Fruit fly (Drosophila melanogaster) Kc167 (cell line): ENCODE data around the gene plh.

Experiments used
- Myc ChIP-seq: fragments of >200 bp; optimal IDR thresholded peaks from 2 replicates; lab custom pipeline; 2017; ENCODE audit warnings: missing external identifiers
- Sin3A ChIP-seq: fragments of >200 bp; optimal IDR thresholded peaks from 2 replicates; lab custom pipeline; 2018; ENCODE audit warnings: missing external identifiers
- h ChIP-seq: fragments of >200 bp; optimal IDR thresholded peaks from 3 replicates; lab custom pipeline; 2018; ENCODE audit warnings: missing external identifiers
- insv ChIP-seq: fragments of >200 bp; optimal IDR thresholded peaks from 3 replicates; lab custom pipeline; 2018; ENCODE audit warnings: missing external identifiers
- psq ChIP-seq: fragments of >200 bp; optimal IDR thresholded peaks from 2 replicates; lab custom pipeline; 2017; ENCODE audit warnings: missing external identifiers
- ttk ChIP-seq: sonication (Bioruptor generic); optimal IDR thresholded peaks from 2 replicates; lab custom pipeline; 2017; ENCODE audit warnings: missing external identifiers

The plh gene

DNA sequence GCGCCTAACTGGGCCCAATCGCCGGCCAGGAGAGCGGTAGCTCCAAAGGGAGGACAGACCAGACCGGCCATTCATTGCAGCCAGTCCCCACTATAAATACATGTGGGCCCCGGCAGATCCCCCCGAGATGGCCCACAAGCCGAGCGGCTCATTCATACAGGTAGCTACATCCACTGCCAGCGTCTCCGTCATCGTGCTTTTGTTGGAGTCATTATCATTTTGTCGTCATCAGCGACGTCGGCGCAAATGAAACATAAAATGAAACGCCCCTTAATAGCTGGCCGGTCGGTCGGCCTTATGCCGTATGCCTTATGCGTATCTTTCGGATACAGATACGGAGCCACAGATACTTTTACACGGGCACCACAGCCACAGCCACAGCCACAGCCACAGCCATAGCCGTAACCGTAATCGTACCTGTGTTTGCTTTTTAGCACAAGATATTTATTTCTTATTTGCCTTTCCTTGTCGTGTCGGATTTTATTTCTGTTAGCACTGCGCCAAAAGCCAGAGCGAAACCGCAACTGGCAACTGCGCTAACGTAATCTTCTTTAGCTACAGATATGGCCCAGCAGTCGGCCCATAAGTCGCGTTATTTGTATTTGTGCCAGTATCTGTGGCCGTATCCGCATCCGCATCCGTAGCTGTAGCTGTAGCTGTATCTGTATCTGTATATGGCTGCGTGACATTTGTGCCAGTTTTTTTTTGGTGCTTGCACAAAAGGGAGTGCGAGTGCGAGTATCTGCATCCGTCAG lies 32.3 kb upstream of the plh start:
- TF ChIP-seq Sin3A (no peak), h (no peak), ttk (lab: Kevin White, UChicago) (no peak), insv (lab: Kevin White, UChicago) (no peak), psq (no peak), Myc (no peak)

DNA sequence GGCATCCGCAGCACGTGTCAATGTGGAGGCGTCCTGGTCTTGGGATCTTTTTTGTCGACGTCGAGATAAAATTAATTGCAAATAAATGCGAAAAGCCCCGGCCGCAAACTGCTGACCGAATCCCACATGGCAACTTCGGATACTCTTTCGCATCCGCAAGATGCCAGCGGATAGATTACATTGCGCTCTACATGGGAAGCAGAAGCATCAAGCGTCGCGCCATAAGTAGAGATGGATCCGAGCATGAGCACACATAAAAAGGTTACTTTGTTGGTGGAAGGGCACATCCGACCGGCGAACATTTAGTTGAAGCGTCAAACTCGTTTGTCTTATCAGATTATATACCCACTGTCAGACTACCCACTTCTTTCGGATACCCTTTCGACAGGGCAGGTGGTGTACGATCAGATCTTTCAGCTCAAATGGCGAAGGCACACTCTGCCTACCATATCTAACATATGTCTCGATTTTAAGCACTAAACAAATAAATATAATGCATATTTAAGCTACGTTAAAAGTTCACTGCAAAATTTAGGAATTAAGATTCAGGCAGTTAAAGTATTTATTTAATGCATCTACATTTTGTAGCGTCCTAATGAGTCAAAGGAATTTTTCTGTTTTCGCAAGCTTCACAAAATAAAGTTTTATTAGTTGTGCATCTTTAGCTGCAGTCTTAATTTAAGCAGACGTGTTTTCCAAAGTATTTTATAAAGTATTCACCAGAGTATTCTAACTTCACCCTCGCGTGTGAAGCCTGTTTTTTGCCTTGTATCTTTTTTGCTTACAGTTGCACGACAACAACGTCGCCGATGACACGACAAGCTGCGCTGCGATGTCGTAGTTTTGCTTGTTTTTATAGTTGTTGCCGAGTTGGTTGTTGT lies 31.5 kb upstream of the plh start:
- TF ChIP-seq Myc, result no peak
- TF ChIP-seq h, result no peak

DNA sequence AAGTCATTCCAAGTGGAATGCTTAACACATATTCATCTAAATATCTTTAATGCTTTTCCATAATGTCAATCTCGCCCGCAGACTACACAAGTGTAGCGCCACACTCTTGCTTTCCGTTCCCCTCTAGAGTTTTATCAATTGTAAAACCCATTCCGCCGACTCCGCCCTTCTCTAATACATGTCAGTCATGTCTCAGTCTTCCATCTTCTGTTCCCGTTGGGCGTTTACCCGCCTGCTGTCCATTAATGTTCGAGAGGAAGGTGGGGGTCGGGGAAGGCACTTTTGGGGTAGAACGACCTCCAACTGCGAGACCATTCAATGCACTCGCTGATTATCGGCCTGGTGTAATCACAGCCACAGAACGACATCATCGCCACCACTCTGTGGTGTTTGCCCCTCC lies 30.6 kb upstream of the plh start:
- TF ChIP-seq psq (no peak), h (no peak), ttk (lab: Kevin White, UChicago) (no peak), Sin3A (no peak), insv (lab: Kevin White, UChicago) (no peak), Myc (no peak)

DNA sequence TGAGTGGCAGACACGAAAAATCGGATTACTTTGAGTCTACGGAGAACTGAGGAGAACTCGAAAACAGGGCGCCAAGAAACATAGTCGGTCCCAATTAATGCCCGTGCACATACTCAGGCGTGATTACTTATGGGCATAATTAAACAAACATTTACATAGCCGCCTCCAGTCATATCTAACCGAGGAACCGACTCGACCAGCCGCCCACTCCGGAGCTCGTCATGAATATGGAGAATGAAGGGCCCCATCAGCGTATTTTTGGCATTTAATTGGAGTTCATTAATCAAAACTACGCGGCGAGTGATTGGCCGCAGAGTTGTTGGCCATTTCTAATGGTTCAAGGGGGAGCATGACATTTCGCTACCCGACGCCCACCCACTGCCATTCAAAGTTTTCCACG lies 29.5 kb upstream of the plh start:
- TF ChIP-seq h (no peak), ttk (lab: Kevin White, UChicago) (no peak), psq (no peak), insv (lab: Kevin White, UChicago) (no peak), Myc (no peak), Sin3A (no peak)

DNA sequence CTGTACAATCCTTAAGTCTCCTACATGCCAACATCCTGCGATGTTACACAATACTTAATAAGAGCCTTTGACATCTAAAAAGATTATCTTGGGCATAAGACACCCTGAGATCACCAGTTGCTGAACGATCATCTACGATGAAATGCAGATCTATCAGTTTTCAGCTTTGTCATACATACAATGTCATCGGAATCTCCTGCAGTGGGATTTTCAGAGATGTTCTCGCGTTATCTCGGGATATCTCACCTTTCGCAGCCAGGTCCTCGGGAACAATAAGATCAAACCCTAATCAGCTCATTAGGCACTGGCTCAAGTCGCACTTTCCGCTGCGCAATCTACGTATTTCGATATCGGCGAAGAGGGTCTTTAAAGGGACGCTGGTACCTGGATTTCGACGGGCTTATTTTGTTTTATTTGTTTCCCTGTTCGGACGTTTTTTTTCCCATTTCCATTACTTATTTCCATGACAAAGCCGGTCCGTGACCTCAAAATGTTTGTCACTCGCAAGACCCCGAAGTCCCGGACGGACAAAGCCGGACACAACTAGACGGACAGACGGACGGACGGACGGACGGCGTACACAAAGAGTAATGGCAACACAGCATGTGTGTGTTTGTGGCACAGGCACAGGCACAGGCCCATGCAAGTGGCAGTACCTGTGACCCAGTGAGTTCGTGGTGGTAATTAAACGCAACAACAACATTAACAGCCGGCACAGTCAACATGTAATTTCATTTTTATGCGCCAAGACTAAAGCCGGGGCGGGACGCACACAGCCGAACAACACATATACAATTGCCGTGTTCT lies 28.0 kb upstream of the plh start:
- TF ChIP-seq Myc, result no peak

DNA sequence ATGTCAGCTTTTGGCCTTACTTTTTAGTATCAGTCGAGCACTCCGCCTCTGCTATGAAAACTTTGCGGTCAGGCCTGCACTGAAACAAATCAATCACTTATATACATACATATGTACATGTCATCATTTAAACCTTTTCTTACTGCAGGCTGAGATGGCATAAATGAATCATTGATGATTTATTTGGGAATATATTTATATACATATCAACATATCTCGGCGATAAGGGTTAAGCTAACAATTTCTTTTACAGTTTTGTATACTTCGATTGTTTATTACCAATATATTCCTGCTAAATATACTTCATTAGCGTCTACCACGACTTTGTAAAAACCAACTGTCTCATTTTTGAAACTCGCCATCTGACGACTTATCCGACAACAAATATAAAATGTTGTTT lies 26.7 kb upstream of the plh start:
- TF ChIP-seq insv (lab: Kevin White, UChicago), result no peak
- no peak for TF ChIP-seq h
- TF ChIP-seq Myc, result no peak
- TF ChIP-seq psq, result no peak
- no peak for TF ChIP-seq ttk (lab: Kevin White, UChicago)
- no peak for TF ChIP-seq Sin3A

DNA sequence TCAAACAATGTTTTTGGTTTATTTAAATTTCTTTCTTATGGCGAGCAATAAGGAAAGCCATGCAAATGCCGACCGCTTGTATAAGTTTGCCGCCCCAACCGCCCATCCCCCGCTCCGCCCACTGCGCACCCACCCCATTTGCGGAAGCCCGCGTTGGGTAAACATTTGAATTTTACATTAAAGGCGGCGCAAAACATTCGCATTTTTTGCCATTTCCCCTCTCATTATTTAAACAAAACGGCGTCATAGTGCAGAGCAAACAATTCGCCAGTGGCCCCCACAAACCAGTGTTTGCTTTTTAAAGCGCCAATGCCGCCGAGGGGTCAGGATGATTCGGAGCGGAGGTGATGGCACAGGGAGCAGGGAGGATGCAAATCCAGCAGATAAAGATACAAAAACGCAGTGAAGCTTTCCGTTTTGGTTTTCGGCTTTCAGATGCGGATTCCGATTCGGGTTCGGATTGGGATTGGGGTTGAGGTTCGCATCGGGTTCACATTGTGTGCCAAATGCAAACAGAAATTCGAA lies 24.6 kb upstream of the plh start:
- TF ChIP-seq psq (no peak), Sin3A (no peak), ttk (lab: Kevin White, UChicago) (no peak), insv (lab: Kevin White, UChicago) (no peak), h (no peak), Myc (no peak)

DNA sequence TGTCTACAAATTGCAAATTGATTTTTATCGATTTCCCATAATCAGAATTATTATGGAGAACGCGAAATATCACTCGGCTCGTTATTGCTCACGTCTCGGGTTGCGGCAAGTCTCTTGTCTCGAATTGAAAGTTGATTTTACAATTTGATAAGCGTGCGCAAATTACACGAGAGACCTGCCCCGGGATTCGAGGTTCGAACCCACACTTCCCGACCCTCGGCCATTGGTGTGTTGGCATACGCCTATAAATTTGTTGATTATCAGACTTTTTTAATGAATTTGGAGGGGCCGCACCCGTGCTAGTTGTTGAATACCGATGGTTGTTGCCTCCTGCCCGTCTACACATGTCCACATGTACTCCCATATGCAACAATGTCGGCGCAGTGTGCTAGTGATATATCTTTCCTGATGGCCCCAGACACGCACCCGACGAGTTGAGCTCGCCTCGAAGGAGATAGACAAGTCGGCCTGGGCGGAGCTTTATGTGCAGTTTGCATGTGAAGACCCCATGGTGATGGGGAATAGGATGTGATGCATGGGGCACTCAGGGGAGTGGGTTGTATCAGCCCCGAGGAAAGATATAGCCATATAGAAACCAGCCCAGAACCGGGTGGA lies 22.4 kb upstream of the plh start:
- TF ChIP-seq h (no peak), psq (no peak), insv (lab: Kevin White, UChicago) (no peak), Myc (no peak), ttk (lab: Kevin White, UChicago) (no peak), Sin3A (no peak)

DNA sequence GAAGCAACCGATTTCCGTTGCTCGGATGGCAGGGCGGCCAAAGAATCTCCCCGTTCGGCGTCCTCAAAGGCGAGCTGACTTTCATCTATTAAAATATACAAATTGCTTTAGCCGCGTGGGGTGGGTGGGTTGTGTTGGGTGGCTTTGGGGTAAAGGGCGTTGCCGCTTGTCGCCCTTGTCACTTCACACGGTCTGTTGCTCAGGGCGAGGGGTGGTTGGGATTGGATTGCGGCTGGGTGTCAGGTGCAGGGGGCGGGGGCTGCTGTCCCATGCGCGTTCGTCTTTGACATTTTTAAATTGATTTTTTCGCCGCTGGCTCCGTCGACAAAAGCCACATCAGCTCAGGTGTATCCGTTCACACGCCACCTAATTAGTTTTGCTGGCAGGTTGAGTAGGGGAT lies 21.5 kb upstream of the plh start:
- TF ChIP-seq Sin3A (no peak), psq (no peak), insv (lab: Kevin White, UChicago) (no peak), Myc (no peak), ttk (lab: Kevin White, UChicago) (no peak)

DNA sequence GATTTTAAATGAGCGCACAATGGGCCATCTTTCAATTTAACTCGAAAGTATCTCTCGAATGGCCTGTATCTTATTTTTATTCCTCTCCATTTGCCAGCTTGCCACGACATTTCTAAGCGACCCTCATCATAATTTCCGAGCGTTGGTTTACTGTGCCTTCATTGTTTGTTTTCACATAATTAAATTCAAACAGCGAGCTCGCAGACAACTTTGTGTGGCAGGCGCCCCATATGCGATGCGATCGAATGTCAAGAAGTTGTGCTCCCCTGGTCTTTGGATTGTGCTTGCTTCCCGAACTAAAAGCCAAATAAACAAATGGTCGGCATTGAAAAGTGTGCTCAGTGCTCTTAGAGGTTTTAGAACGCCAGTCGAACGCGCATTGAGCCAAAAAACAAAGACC lies 21.1 kb upstream of the plh start:
- TF ChIP-seq h (no peak), Myc (no peak), ttk (lab: Kevin White, UChicago) (no peak), insv (lab: Kevin White, UChicago) (no peak), psq (no peak), Sin3A (no peak)

DNA sequence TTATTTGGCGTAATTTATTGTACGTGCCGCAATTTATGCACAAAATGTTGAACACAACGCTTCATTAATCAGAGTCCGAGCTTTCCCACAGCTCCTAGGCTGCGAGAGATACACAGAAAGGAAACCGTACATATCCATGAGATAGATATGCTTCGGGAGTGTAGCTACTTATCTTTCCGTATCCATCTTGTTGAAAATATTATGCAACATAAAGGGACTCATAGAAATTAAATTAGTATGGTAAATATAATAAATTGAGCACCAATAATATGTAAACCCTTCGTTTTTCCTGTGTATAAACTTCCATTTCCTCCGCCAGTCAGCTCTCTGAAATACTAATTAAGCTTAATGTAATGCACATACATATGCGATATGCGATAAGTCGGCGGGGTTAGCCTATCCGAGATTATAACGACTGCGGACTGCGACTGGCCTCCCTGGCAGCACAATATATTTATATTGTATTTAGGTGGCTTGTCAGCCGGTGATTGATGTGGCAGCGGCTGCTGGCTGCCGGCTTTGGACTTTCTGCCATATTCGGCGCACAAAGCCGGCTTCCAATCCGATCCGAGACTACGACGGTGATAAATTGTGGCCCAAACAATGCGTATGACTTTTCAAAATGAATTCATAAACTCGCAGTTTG lies 20.0 kb upstream of the plh start:
- no peak for TF ChIP-seq psq
- no peak for TF ChIP-seq insv (lab: Kevin White, UChicago)
- no peak for TF ChIP-seq Myc
- TF ChIP-seq Sin3A, result no peak
- no peak for TF ChIP-seq ttk (lab: Kevin White, UChicago)
- TF ChIP-seq h, result no peak

DNA sequence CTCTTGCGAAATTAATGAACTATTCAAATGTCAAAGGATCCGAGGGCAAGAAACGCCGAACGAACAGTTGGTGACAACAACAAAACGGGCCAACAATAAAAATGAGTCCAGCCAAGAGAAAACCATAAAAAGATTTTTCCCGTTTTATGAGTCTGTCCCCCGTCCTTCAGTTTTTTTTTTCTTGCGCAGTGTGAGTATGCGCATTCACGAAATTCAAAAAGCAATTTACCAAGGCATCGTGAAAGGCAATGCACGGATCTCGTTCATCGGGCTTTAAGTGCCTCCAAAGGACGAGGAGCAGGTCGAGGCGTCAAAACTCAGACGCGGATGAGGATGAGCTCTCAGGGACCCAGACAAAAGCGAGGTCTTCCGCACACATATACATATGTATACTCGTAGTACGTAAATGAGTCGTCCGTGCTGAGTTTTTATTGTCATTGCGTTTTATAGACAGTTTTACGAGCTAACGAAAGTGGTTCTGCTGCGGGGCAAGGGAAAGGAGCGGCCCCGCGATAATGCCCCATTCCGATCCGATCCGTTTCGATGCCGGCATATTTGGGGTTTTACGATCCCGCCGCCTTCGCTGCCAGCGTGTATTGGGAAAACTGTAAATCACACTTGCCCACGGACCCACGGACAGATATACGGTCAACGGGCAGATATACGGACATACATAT lies 17.4 kb upstream of the plh start:
- TF ChIP-seq insv (lab: Kevin White, UChicago) (no peak), Myc (no peak), psq (no peak), Sin3A (no peak), h (no peak), ttk (lab: Kevin White, UChicago) (no peak)
